Fruit fly (Drosophila melanogaster): Measurements from ENCODE around the gene CG42557.

CG42557 gene

dm6 chr3R:29982027-29982426 is 48.9 kb downstream of the CG42557 start (continued):
- TF ChIP-seq esg (GFP tag; conservative IDR thresholded peaks at IDR 0.05): no peak
- peak; percentile 8 for TF ChIP-seq CG30403 (GFP tag; optimal IDR thresholded peaks at IDR 0.05)
- TF ChIP-seq shn (GFP tag; optimal IDR thresholded peaks at IDR 0.05): no peak
- TF ChIP-seq CG12744 (GFP tag; optimal IDR thresholded peaks at IDR 0.05): no peak
- peak; percentile 37 for TF ChIP-seq gem (tag; optimal IDR thresholded peaks at IDR 0.05)
- no peak for TF ChIP-seq HmgZ (tag; optimal IDR thresholded peaks at IDR 0.05)
- 0 out of 3 replicates have a peak, but pooled peaks have one; percentile 18 for TF ChIP-seq CG2889 (GFP tag; IDR thresholded peaks at IDR 0.05)
- TF ChIP-seq Xbp1 (GFP tag; optimal IDR thresholded peaks at IDR 0.05): peak; percentile 16
- no peak for TF ChIP-seq TFAM (GFP tag; optimal IDR thresholded peaks at IDR 0.05)
- TF ChIP-seq Sin3A (optimal IDR thresholded peaks at IDR 0.05): no peak
- TF ChIP-seq Six4 (GFP tag; optimal IDR thresholded peaks at IDR 0.05): no peak
- TF ChIP-seq Neu2 (GFP tag; optimal IDR thresholded peaks at IDR 0.05; ENCODE audit: borderline replicate concordance): no peak
- TF ChIP-seq seq (GFP tag; IDR thresholded peaks at IDR 0.05): 0 out of 2 replicates have a peak, but pooled peaks have one; percentile 24
- no peak for TF ChIP-seq fu2 (GFP tag; optimal IDR thresholded peaks at IDR 0.05)

- TF ChIP-seq h (optimal IDR thresholded peaks at IDR 0.05): no peak
- peak; percentile 90 for TF ChIP-seq Xrp1 (GFP tag; IDR thresholded peaks at IDR 0.05)
- TF ChIP-seq CG12942 (GFP tag; optimal IDR thresholded peaks at IDR 0.05): peak; percentile 38
- peak; percentile 66 for TF ChIP-seq Awh (GFP tag; IDR thresholded peaks at IDR 0.05)
- peak; percentile 65; the same call in 1 of the 3 replicates for TF ChIP-seq jigr1 (GFP tag; IDR thresholded peaks at IDR 0.05)
- TF ChIP-seq CG7357 (GFP tag; IDR thresholded peaks at IDR 0.05): peak; percentile 80
- TF ChIP-seq Usf (GFP tag; optimal IDR thresholded peaks at IDR 0.05): peak; percentile 41
- TF ChIP-seq CG17612 (GFP tag; IDR thresholded peaks at IDR 0.05): peak; percentile 67
- peak; percentile 81 for TF ChIP-seq al (GFP tag; IDR thresholded peaks at IDR 0.05)
- peak; percentile 82 for TF ChIP-seq CG18262 (tag; optimal IDR thresholded peaks at IDR 0.05)
- no peak for TF ChIP-seq sens-2 (GFP tag; IDR thresholded peaks at IDR 0.05)
- no peak for TF ChIP-seq dm (GFP tag; optimal IDR thresholded peaks at IDR 0.05)
- TF ChIP-seq pros (GFP tag; optimal IDR thresholded peaks at IDR 0.05): peak; percentile 7
- no peak for TF ChIP-seq CG1832 (GFP tag; optimal IDR thresholded peaks at IDR 0.05)
- TF ChIP-seq ems (GFP tag; optimal IDR thresholded peaks at IDR 0.05): peak; percentile 56
- TF ChIP-seq CG10565 (GFP tag; optimal IDR thresholded peaks at IDR 0.05): no peak
- TF ChIP-seq Hmx (GFP tag; optimal IDR thresholded peaks at IDR 0.05): no peak
- peak; percentile 10 for TF ChIP-seq Spps (tag; optimal IDR thresholded peaks at IDR 0.05)
- TF ChIP-seq so (GFP tag; IDR thresholded peaks at IDR 0.05): peak; percentile 77; the same call in 2 of the 3 replicates
- TF ChIP-seq Fer1 (GFP tag; optimal IDR thresholded peaks at IDR 0.05): peak; percentile 78
- no peak for TF ChIP-seq hth (optimal IDR thresholded peaks at IDR 0.05)
- TF ChIP-seq lmd (GFP tag; IDR thresholded peaks at IDR 0.05): peak; percentile 87
- peak; percentile 84 for TF ChIP-seq CG2712 (tag; optimal IDR thresholded peaks at IDR 0.05)
- TF ChIP-seq Bgb (GFP tag; IDR thresholded peaks at IDR 0.05; ENCODE audit: partially characterized antibody): no peak
- peak; percentile 82 for TF ChIP-seq NFAT (GFP tag; IDR thresholded peaks at IDR 0.05)
- TF ChIP-seq lilli (GFP tag; optimal IDR thresholded peaks at IDR 0.05): peak; percentile 47
- TF ChIP-seq tin (GFP tag; optimal IDR thresholded peaks at IDR 0.05): peak; percentile 62
- no peak for TF ChIP-seq pnt (GFP tag; optimal IDR thresholded peaks at IDR 0.05)
- TF ChIP-seq CG8359 (GFP tag; optimal IDR thresholded peaks at IDR 0.05; ENCODE audit: borderline replicate concordance): no peak
- peak; percentile 34; the same call in 1 of the 2 replicates for TF ChIP-seq gt (GFP tag; IDR thresholded peaks at IDR 0.05)
- peak; percentile 37 for TF ChIP-seq GATAe (GFP tag; conservative IDR thresholded peaks at IDR 0.05)
- TF ChIP-seq pzg (GFP tag; optimal IDR thresholded peaks at IDR 0.05): no peak
- peak; percentile 48 for TF ChIP-seq CG6813 (GFP tag; optimal IDR thresholded peaks at IDR 0.05)
- peak; percentile 74 for TF ChIP-seq CG4730 (GFP tag; IDR thresholded peaks at IDR 0.05)
- peak; percentile 80 for TF ChIP-seq Dbx (GFP tag; IDR thresholded peaks at IDR 0.05)
- TF ChIP-seq CG12391 (tag; optimal IDR thresholded peaks at IDR 0.05): peak; percentile 65
- peak; percentile 52 for TF ChIP-seq dmrt11E (tag; optimal IDR thresholded peaks at IDR 0.05)
- no peak for TF ChIP-seq CG8944 (GFP tag; optimal IDR thresholded peaks at IDR 0.05)
These were observed 50.0 kb downstream of the CG42557 start, which contains the start of gene CG7896 for dm6 chr3R:29983073-29983544. Gene CG7896, plus strand, starts transcription at chr3R:29983426.
